Fruit fly (Drosophila melanogaster) whole organism, embryonic: Measurements from ENCODE around the gene CG7016.

Experiments used
- CG10267 ChIP-seq: fragments of 200-800 bp; sonication (Bioruptor generic); optimal IDR thresholded peaks from 2 replicates; lab custom pipeline; 2018; ENCODE audit warnings: missing biosample characterization, mild to moderate bottlenecking, missing genetic modification characterization, moderate library complexity
- CG10366 ChIP-seq: fragments of 200-800 bp; sonication (Bioruptor generic); IDR thresholded peaks from 2 replicates; pipeline ENCODE4 v1.3.6; 2022; ENCODE audit warnings: missing biosample characterization, missing genetic modification characterization
- CG11085 ChIP-seq: fragments of 200-800 bp; sonication (Bioruptor generic); IDR thresholded peaks from 2 replicates; pipeline ENCODE4 v1.3.6; 2022; ENCODE audit warnings: missing biosample characterization, missing genetic modification characterization
- CG11398 ChIP-seq: fragments of 200-800 bp; sonication (Bioruptor generic); optimal IDR thresholded peaks from 2 replicates; lab custom pipeline; 2016; ENCODE audit warnings: missing biosample characterization, missing genetic modification characterization
- CG13287 ChIP-seq: fragments of 200-800 bp; sonication (Bioruptor generic); IDR thresholded peaks from 2 replicates; pipeline ENCODE4 v1.3.6; 2022; ENCODE audit warnings: missing biosample characterization, missing genetic modification characterization; ENCODE audit not compliant: partially characterized antibody
- CG14710 ChIP-seq: fragments of 200-800 bp; sonication (Bioruptor generic); optimal IDR thresholded peaks from 3 replicates; lab custom pipeline; 2019; ENCODE audit warnings: missing biosample characterization, mild to moderate bottlenecking, missing genetic modification characterization, moderate library complexity
- CG1529 ChIP-seq: fragments of 200-800 bp; sonication (Bioruptor generic); optimal IDR thresholded peaks from 3 replicates; lab custom pipeline; 2018; ENCODE audit warnings: missing biosample characterization, missing genetic modification characterization
- CG1603 ChIP-seq: fragments of 200-800 bp; sonication (Bioruptor generic); optimal IDR thresholded peaks from 2 replicates; lab custom pipeline; 2019; ENCODE audit warnings: missing biosample characterization, mild to moderate bottlenecking, missing genetic modification characterization, moderate library complexity
- CG17829 ChIP-seq: fragments of 200-800 bp; optimal IDR thresholded peaks from 2 replicates; lab custom pipeline; 2019; ENCODE audit warnings: missing biosample characterization, mild to moderate bottlenecking, missing genetic modification characterization, moderate library complexity
- CG2116 ChIP-seq: fragments of 200-800 bp; sonication (Bioruptor generic); optimal IDR thresholded peaks from 3 replicates; lab custom pipeline; 2018; ENCODE audit warnings: missing biosample characterization, mild to moderate bottlenecking, missing genetic modification characterization
- CG30431 ChIP-seq: fragments of 200-800 bp; sonication (Bioruptor generic); optimal IDR thresholded peaks from 2 replicates; lab custom pipeline; 2017; ENCODE audit warnings: missing biosample characterization, missing genetic modification characterization
- CG3407 ChIP-seq: fragments of 200-800 bp; sonication (Bioruptor generic); optimal IDR thresholded peaks from 2 replicates; lab custom pipeline; 2018; ENCODE audit warnings: missing biosample characterization, mild to moderate bottlenecking, missing genetic modification characterization
- CG7745 ChIP-seq: fragments of 200-800 bp; sonication (Bioruptor generic); optimal IDR thresholded peaks from 2 replicates; lab custom pipeline; 2018; ENCODE audit warnings: missing biosample characterization, mild to moderate bottlenecking, missing genetic modification characterization, moderate library complexity
- CG8281 ChIP-seq: fragments of 200-800 bp; sonication (Bioruptor generic); optimal IDR thresholded peaks from 2 replicates; lab custom pipeline; 2018; ENCODE audit warnings: missing biosample characterization, mild to moderate bottlenecking, missing genetic modification characterization, moderate library complexity
- CG8359 ChIP-seq: fragments of 200-800 bp; sonication (Bioruptor generic); optimal IDR thresholded peaks from 2 replicates; lab custom pipeline; 2017; ENCODE audit warnings: missing biosample characterization, mild to moderate bottlenecking, missing genetic modification characterization, borderline replicate concordance
- CG9797 ChIP-seq: fragments of 200-800 bp; sonication (Bioruptor generic); optimal IDR thresholded peaks from 3 replicates; lab custom pipeline; 2018; ENCODE audit warnings: missing biosample characterization, mild to moderate bottlenecking, missing genetic modification characterization
- CkIIα-i1 ChIP-seq: fragments of 200-800 bp; sonication (Bioruptor generic); IDR thresholded peaks from 2 replicates; pipeline ENCODE4 v1.3.6; 2022; ENCODE audit warnings: missing biosample characterization, missing genetic modification characterization
- D19B ChIP-seq: fragments of 200-800 bp; sonication (Bioruptor generic); optimal IDR thresholded peaks from 2 replicates; lab custom pipeline; 2017; ENCODE audit warnings: missing biosample characterization, mild to moderate bottlenecking, missing genetic modification characterization
- Dad ChIP-seq: fragments of 200-800 bp; sonication (Bioruptor generic); optimal IDR thresholded peaks from 3 replicates; lab custom pipeline; 2016; ENCODE audit warnings: missing biosample characterization, missing genetic modification characterization
- Dip2 ChIP-seq: fragments of 200-800 bp; sonication (Bioruptor generic); IDR thresholded peaks from 2 replicates; pipeline ENCODE4 v1.3.6; 2022; ENCODE audit warnings: missing biosample characterization, missing genetic modification characterization
- E2f2 ChIP-seq: fragments of 200-800 bp; sonication (Bioruptor generic); IDR thresholded peaks from 2 replicates; pipeline ENCODE4 v1.3.6; 2022; ENCODE audit warnings: missing biosample characterization, missing genetic modification characterization
- Mrtf ChIP-seq: fragments of 200-800 bp; sonication (Bioruptor generic); IDR thresholded peaks from 3 replicates; pipeline ENCODE4 v1.3.6; 2022; ENCODE audit warnings: missing biosample characterization, missing genetic modification characterization
- NFAT ChIP-seq: fragments of 200-800 bp; sonication (Bioruptor generic); IDR thresholded peaks from 2 replicates; pipeline ENCODE4 v1.3.6; 2022; ENCODE audit warnings: missing biosample characterization, missing genetic modification characterization
- Poxn ChIP-seq: fragments of 200-800 bp; sonication (Bioruptor generic); IDR thresholded peaks from 2 replicates; pipeline ENCODE4 v1.3.6; 2022; ENCODE audit warnings: missing biosample characterization, missing genetic modification characterization
- bigmax ChIP-seq: fragments of 200-800 bp; sonication (Bioruptor generic); optimal IDR thresholded peaks from 2 replicates; lab custom pipeline; 2018; ENCODE audit warnings: missing biosample characterization, mild to moderate bottlenecking, missing genetic modification characterization
- br ChIP-seq: fragments of >200 bp; optimal IDR thresholded peaks from 2 replicates; lab custom pipeline; 2017
- btn ChIP-seq: fragments of 200-800 bp; sonication (Bioruptor generic); optimal IDR thresholded peaks from 2 replicates; lab custom pipeline; 2016; ENCODE audit warnings: missing biosample characterization, missing genetic modification characterization
- chn ChIP-seq: fragments of 200-800 bp; sonication (Bioruptor generic); optimal IDR thresholded peaks from 2 replicates; lab custom pipeline; 2016; ENCODE audit warnings: missing biosample characterization, missing genetic modification characterization
- crol ChIP-seq: fragments of 200-800 bp; sonication (Bioruptor generic); IDR thresholded peaks from 2 replicates; pipeline ENCODE4 v1.3.6; 2022; ENCODE audit warnings: missing biosample characterization, missing genetic modification characterization
- dm ChIP-seq: fragments of 200-800 bp; sonication (Bioruptor generic); optimal IDR thresholded peaks from 3 replicates; lab custom pipeline; 2016; ENCODE audit warnings: missing biosample characterization, missing genetic modification characterization
- fu2 ChIP-seq: fragments of 200-800 bp; sonication (Bioruptor generic); optimal IDR thresholded peaks from 2 replicates; lab custom pipeline; 2016; ENCODE audit warnings: missing biosample characterization, missing genetic modification characterization
- gfzf ChIP-seq: fragments of 200-800 bp; sonication (Bioruptor generic); optimal IDR thresholded peaks from 2 replicates; lab custom pipeline; 2016; ENCODE audit warnings: missing biosample characterization, mild to moderate bottlenecking, missing genetic modification characterization, moderate library complexity
- ind ChIP-seq: fragments of 200-800 bp; sonication (Bioruptor generic); optimal IDR thresholded peaks from 3 replicates; lab custom pipeline; 2016; ENCODE audit warnings: missing biosample characterization, missing genetic modification characterization
- kay ChIP-seq: fragments of 200-800 bp; sonication (Bioruptor generic); optimal IDR thresholded peaks from 2 replicates; lab custom pipeline; 2016; ENCODE audit warnings: missing biosample characterization, missing genetic modification characterization
- kni ChIP-seq: fragments of 200-800 bp; sonication (Bioruptor generic); optimal IDR thresholded peaks from 3 replicates; lab custom pipeline; 2017; ENCODE audit warnings: mild to moderate bottlenecking, missing biosample characterization, missing genetic modification reagents, missing genetic modification characterization
- lmd ChIP-seq: fragments of 200-800 bp; sonication (Bioruptor generic); IDR thresholded peaks from 2 replicates; pipeline ENCODE4 v1.3.6; 2022; ENCODE audit warnings: missing biosample characterization, missing genetic modification characterization
- nerfin-1 ChIP-seq: fragments of 200-800 bp; sonication (Bioruptor generic); optimal IDR thresholded peaks from 3 replicates; lab custom pipeline; 2019; ENCODE audit warnings: missing biosample characterization, mild to moderate bottlenecking, missing genetic modification characterization, moderate library complexity
- pb ChIP-seq: fragments of 200-800 bp; sonication (Bioruptor generic); optimal IDR thresholded peaks from 3 replicates; lab custom pipeline; 2016; ENCODE audit warnings: missing biosample characterization, missing genetic modification characterization
- prd ChIP-seq, 3 experiments: fragments of >200 bp in 2 of 3; fragments of 200-800 bp in 1 of 3; sonication (Bioruptor generic) in 1 of 3; optimal IDR thresholded peaks in 2 of 3; IDR thresholded peaks in 1 of 3; 2 replicates in 2 of 3; 3 replicates in 1 of 3; pipeline versions ENCODE4 v1.3.6 to Lab custom; 2017 to 2022; ENCODE audit warnings: missing biosample characterization in 1 of 3, missing genetic modification characterization in 1 of 3
- sim ChIP-seq: fragments of 200-800 bp; sonication (Bioruptor generic); IDR thresholded peaks from 2 replicates; pipeline ENCODE4 v1.3.6; 2022; ENCODE audit warnings: missing biosample characterization, missing genetic modification characterization
- tin ChIP-seq: fragments of 200-800 bp; sonication (Bioruptor generic); optimal IDR thresholded peaks from 3 replicates; lab custom pipeline; 2016; ENCODE audit warnings: missing biosample characterization, missing genetic modification characterization
- tup ChIP-seq: fragments of 200-800 bp; sonication (Bioruptor generic); optimal IDR thresholded peaks from 2 replicates; lab custom pipeline; 2016; ENCODE audit warnings: missing biosample characterization, mild to moderate bottlenecking, missing genetic modification characterization, moderate library complexity
- usp ChIP-seq: fragments of >200 bp; optimal IDR thresholded peaks from 2 replicates; lab custom pipeline; 2017; ENCODE audit warnings: missing biosample characterization, missing genetic modification characterization
- yki ChIP-seq: fragments of >200 bp; optimal IDR thresholded peaks from 3 replicates; lab custom pipeline; 2018

Gene CG7016

DNA sequence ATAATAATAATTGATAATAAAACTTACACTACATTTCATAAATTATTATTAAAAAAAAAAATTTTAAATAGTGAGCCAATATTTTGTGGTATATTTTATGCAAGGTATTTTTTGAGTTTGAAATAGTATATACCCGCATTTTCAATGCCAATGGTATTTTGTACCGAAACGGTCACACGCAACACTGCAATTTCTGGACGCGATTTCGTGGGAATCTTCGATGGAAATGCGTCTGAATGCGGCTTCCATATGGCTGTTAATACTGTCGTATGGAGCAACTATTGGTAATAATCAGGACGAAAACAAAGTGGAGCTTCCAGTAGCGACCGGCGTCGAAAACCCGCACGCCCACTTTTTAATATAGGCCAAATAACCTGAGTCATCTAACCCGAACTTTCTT is 11.3 kb upstream of the CG7016 start, which contains the start of gene Nct (continued):
- TF ChIP-seq CG11085 (GFP tag; lab: Robert Waterston, UW), result no peak
- TF ChIP-seq CG10366 (GFP tag; lab: Robert Waterston, UW), result no peak
- TF ChIP-seq CG17829, result peak; percentile 1
- TF ChIP-seq CG10267 (tag; lab: Kevin White, UChicago), result peak; percentile 17
- TF ChIP-seq E2f2 (GFP tag; lab: Robert Waterston, UW), result peak; percentile 72
- no peak for TF ChIP-seq Dip2 (GFP tag; lab: Robert Waterston, UW)
- TF ChIP-seq br (lab: Kevin White, UChicago), result no peak
- peak; percentile 72 for TF ChIP-seq CG9797
- no peak for TF ChIP-seq CG8359 (GFP tag; lab: Kevin White, UChicago)
- TF ChIP-seq CG2116 (GFP tag; lab: Kevin White, UChicago), result peak; percentile 7
- TF ChIP-seq gfzf (GFP tag; lab: Kevin White, UChicago), result peak; percentile 75
- TF ChIP-seq kay (GFP tag; lab: Kevin White, UChicago), result peak; percentile 1
- TF ChIP-seq prd (optimal IDR thresholded peaks at IDR 0.05; lab: Kevin White, UChicago), result no peak
- no peak for TF ChIP-seq prd (GFP tag; IDR thresholded peaks at IDR 0.05; lab: Robert Waterston, UW)
- no peak for TF ChIP-seq CG1529 (GFP tag; lab: Kevin White, UChicago)
- TF ChIP-seq CkIIα-i1 (GFP tag; lab: Robert Waterston, UW), result no peak
- peak; percentile 35; the same call in 1 of the 2 replicates for TF ChIP-seq CG13287
- no peak for TF ChIP-seq Mrtf (GFP tag; lab: Robert Waterston, UW)
- no peak for TF ChIP-seq tup (GFP tag; lab: Kevin White, UChicago)
- no peak for TF ChIP-seq kni (GFP tag; lab: Kevin White, UChicago)
- peak; percentile 38 for TF ChIP-seq CG14710
- no peak for TF ChIP-seq CG1603 (tag; lab: Kevin White, UChicago)

DNA sequence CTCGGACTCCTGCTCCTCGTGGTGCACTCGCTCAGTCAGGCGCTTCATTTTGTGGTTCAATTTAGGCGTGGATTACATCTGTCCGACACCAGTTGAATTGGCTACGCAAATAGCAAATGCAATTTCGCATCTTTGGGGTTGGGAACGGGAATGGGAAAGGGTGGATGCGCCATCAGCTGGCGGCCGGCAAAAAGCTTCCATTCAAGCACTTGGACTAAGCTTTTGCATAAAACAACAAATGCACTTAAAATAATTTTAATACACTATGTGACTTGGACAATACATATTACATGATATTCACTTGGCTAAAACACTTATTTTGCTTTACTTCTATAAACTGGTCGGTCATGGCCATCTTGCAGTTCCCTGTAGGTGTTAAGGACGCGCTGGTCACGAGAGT is 6.6 kb upstream of the CG7016 start, which contains the start of gene HDAC11:
Gene HDAC11 (minus strand): TSS at position 101 of the 400 bp plus-strand sequence.
- no peak for TF ChIP-seq CG8281 (tag; lab: Kevin White, UChicago)
- TF ChIP-seq lmd (GFP tag; lab: Robert Waterston, UW), result no peak
- no peak for TF ChIP-seq bigmax (GFP tag; lab: Kevin White, UChicago)
- no peak for TF ChIP-seq tin
- TF ChIP-seq yki (lab: Kevin White, UChicago), result no peak
- no peak for TF ChIP-seq Dad (GFP tag; lab: Kevin White, UChicago)
- no peak for TF ChIP-seq CG7745 (tag; lab: Kevin White, UChicago)
- no peak for TF ChIP-seq nerfin-1 (tag; lab: Kevin White, UChicago)
- no peak for TF ChIP-seq dm (GFP tag; lab: Kevin White, UChicago)
- no peak for TF ChIP-seq CG11398 (GFP tag; lab: Kevin White, UChicago)
- no peak for TF ChIP-seq CG9797
- TF ChIP-seq D19B (GFP tag; lab: Kevin White, UChicago), result no peak
- TF ChIP-seq usp (GFP tag; lab: Kevin White, UChicago), result no peak
- no peak for TF ChIP-seq Poxn (GFP tag; lab: Robert Waterston, UW)
- TF ChIP-seq chn (GFP tag; lab: Kevin White, UChicago), result no peak
- TF ChIP-seq NFAT (GFP tag; lab: Robert Waterston, UW), result no peak
- TF ChIP-seq btn (GFP tag; lab: Kevin White, UChicago), result no peak
- TF ChIP-seq ind (GFP tag; lab: Kevin White, UChicago), result no peak

DNA sequence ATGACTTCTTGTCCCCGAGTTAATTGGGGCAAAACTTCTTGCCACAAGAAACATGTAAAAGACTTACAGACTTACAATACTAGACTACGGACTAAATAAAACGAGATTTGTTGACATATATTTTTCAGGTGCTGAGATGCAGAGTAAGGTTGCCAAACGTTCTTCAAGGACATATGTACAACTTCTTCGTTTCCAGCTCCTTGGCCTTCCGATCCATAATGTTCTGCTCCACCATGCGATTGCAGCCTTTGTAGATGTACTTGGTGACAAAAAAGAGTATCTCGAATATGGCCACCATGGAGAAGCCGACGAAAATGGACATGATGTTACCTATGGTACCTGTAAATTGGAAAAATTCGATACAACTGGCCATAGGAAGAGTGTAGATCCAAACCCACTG is 5.3 kb upstream of the CG7016 start, which contains the start of gene CAH4:
Gene CAH4 (minus strand): TSS at position 101 of the 400 bp plus-strand sequence.
- TF ChIP-seq pb, result no peak
- TF ChIP-seq CG3407, result no peak
- no peak for TF ChIP-seq fu2 (GFP tag; lab: Kevin White, UChicago)
- no peak for TF ChIP-seq crol (GFP tag; lab: Robert Waterston, UW)
- TF ChIP-seq sim (GFP tag; lab: Robert Waterston, UW), result no peak
- no peak for TF ChIP-seq CG30431 (GFP tag; lab: Kevin White, UChicago)
